Worm (Caenorhabditis elegans): ENCODE data around the gene taf-2.

taf-2 gene

ce11 chrIV:3593513-3593912 is at the start of gene taf-2:
Gene taf-2, minus strand, starts transcription at chrIV:3593613.
- no peak for TF ChIP-seq T22C8.4 (GFP tag; IDR thresholded peaks at IDR 0.05)
- TF ChIP-seq ref-1 (GFP tag; conservative IDR thresholded peaks at IDR 0.05): no peak
- TF ChIP-seq tab-1 (GFP tag; IDR thresholded peaks at IDR 0.05): no peak
- no peak for TF ChIP-seq cog-1 (tag; optimal IDR thresholded peaks at IDR 0.05)

ce11 chrIV:3642189-3642588 is 48.8 kb upstream of the taf-2 start, which contains the start of gene CC8.3:
Gene CC8.3, minus strand, starts transcription at chrIV:3642289.
- TF ChIP-seq flt-1 (GFP tag; IDR thresholded peaks at IDR 0.05): no peak
- TF ChIP-seq ztf-29 (GFP tag; IDR thresholded peaks at IDR 0.05): no peak
- no peak for TF ChIP-seq klf-2 (GFP tag; conservative IDR thresholded peaks at IDR 0.05)
- no peak for TF ChIP-seq cog-1 (tag; optimal IDR thresholded peaks at IDR 0.05)
- no peak for TF ChIP-seq ztf-23 (GFP tag; IDR thresholded peaks at IDR 0.05)
- no peak for TF ChIP-seq med-1 (GFP tag; optimal IDR thresholded peaks at IDR 0.05; ENCODE audit: insufficient read depth)
- no peak for TF ChIP-seq tab-1 (GFP tag; IDR thresholded peaks at IDR 0.05)
- no peak for TF ChIP-seq T22C8.4 (GFP tag; IDR thresholded peaks at IDR 0.05)
- no peak for TF ChIP-seq ref-1 (GFP tag; conservative IDR thresholded peaks at IDR 0.05)

DNA sequence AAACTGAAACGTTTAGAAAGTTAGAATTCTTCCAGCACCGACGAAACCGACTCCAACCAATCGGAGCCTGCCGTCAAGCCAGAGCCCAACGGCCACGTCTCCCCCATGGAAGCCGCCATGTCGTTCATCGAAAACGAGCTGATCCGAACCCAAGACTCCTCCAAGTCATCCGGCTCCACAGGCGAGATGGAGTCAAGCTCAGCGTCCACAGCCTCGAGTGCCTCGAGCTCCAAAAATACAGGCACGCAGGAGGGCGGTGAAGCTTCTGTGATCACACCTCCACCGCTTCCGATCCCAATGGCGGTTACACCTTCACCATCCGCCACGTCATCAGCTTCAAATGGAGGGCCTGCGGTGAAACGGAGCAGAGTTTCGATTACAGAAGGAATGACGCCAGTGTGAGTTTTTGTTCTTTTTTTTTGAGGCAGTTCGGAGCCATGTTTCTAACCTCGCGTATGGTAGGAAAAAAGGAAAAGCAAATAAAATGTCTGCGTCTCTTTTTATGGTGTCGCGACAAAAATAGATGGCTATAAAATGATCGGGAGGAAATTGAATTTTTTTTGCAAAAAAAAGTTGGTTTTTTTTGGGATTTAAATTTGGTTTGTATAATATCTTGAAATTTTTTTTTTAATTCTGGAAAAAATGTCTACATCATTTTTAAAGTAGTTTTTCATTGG is 45.0 kb upstream of the taf-2 start:
- TF ChIP-seq flt-1 (GFP tag; IDR thresholded peaks at IDR 0.05): no peak
- no peak for TF ChIP-seq ztf-29 (GFP tag; IDR thresholded peaks at IDR 0.05)
- TF ChIP-seq tab-1 (GFP tag; IDR thresholded peaks at IDR 0.05): no peak
- no peak for TF ChIP-seq klf-2 (GFP tag; conservative IDR thresholded peaks at IDR 0.05)
- no peak for TF ChIP-seq med-1 (GFP tag; optimal IDR thresholded peaks at IDR 0.05; ENCODE audit: insufficient read depth)
- no peak for TF ChIP-seq ref-1 (GFP tag; conservative IDR thresholded peaks at IDR 0.05)
- TF ChIP-seq ztf-23 (GFP tag; IDR thresholded peaks at IDR 0.05): no peak
- TF ChIP-seq cog-1 (tag; optimal IDR thresholded peaks at IDR 0.05): no peak
- TF ChIP-seq T22C8.4 (GFP tag; IDR thresholded peaks at IDR 0.05): no peak

DNA sequence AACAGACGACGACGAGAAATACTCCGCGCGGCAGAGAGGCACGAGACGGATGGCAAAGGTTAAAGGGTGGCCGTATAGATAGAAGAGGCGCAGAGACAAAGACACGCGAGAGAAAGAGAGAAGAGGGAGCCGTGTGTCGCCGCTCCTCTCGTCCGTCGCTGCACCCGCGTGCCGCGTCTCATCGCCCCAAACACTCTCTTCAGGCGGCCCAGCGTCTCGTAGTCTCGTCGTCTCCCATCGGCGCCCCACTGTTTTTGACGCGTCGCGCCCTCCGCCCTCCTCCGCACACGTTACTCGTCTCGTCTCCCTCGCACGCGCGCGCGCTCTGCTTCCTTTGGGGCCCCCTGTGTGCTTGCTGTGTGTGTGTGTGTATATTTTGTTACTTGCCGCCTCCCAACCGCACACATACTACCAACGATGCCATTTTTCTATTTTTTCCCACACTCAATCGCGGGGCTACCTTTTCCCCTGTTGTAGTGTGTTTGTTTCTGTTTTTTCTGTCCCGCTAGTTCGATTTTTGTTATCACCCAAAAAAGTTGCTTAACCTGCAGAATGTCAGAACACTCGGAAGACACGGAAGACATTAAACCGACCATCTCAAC is 43.2 kb upstream of the taf-2 start, which contains the start of gene madf-9:
TSS of gene madf-9 (plus strand) at position 552 of the 602 bp plus-strand sequence.
- TF ChIP-seq ref-1 (GFP tag; conservative IDR thresholded peaks at IDR 0.05): 0 out of 2 replicates have a peak, but pooled peaks have one; percentile 6
- TF ChIP-seq cog-1 (tag; optimal IDR thresholded peaks at IDR 0.05): peak; percentile 12
- TF ChIP-seq flt-1 (GFP tag; IDR thresholded peaks at IDR 0.05): peak; percentile 18; the same call in 1 of the 2 replicates
- no peak for TF ChIP-seq ztf-23 (GFP tag; IDR thresholded peaks at IDR 0.05)

- TF ChIP-seq cog-1 (tag; optimal IDR thresholded peaks at IDR 0.05) (no peak), ref-1 (GFP tag; conservative IDR thresholded peaks at IDR 0.05) (no peak), klf-2 (GFP tag; conservative IDR thresholded peaks at IDR 0.05) (no peak), flt-1 (GFP tag; IDR thresholded peaks at IDR 0.05) (no peak), ztf-23 (GFP tag; IDR thresholded peaks at IDR 0.05) (no peak), tab-1 (GFP tag; IDR thresholded peaks at IDR 0.05) (no peak), ztf-29 (GFP tag; IDR thresholded peaks at IDR 0.05) (no peak), med-1 (GFP tag; optimal IDR thresholded peaks at IDR 0.05; ENCODE audit: insufficient read depth) (no peak), T22C8.4 (GFP tag; IDR thresholded peaks at IDR 0.05) (no peak)
Observed at ce11 chrIV:3633254-3633653, 39.8 kb upstream of the taf-2 start, which contains the start of gene ZC416.2. Gene ZC416.2, plus strand, starts transcription at chrIV:3633619.

- TF ChIP-seq klf-2 (GFP tag; conservative IDR thresholded peaks at IDR 0.05): no peak
- TF ChIP-seq ztf-23 (GFP tag; IDR thresholded peaks at IDR 0.05): no peak
- TF ChIP-seq ztf-29 (GFP tag; IDR thresholded peaks at IDR 0.05): no peak
- TF ChIP-seq tab-1 (GFP tag; IDR thresholded peaks at IDR 0.05): no peak
- TF ChIP-seq med-1 (GFP tag; optimal IDR thresholded peaks at IDR 0.05; ENCODE audit: insufficient read depth): no peak
- TF ChIP-seq ref-1 (GFP tag; conservative IDR thresholded peaks at IDR 0.05): no peak
- TF ChIP-seq cog-1 (tag; optimal IDR thresholded peaks at IDR 0.05): no peak
- TF ChIP-seq flt-1 (GFP tag; IDR thresholded peaks at IDR 0.05): no peak
- no peak for TF ChIP-seq T22C8.4 (GFP tag; IDR thresholded peaks at IDR 0.05)
Observed at ce11 chrIV:3632475-3632874, 39.1 kb upstream of the taf-2 start.

DNA sequence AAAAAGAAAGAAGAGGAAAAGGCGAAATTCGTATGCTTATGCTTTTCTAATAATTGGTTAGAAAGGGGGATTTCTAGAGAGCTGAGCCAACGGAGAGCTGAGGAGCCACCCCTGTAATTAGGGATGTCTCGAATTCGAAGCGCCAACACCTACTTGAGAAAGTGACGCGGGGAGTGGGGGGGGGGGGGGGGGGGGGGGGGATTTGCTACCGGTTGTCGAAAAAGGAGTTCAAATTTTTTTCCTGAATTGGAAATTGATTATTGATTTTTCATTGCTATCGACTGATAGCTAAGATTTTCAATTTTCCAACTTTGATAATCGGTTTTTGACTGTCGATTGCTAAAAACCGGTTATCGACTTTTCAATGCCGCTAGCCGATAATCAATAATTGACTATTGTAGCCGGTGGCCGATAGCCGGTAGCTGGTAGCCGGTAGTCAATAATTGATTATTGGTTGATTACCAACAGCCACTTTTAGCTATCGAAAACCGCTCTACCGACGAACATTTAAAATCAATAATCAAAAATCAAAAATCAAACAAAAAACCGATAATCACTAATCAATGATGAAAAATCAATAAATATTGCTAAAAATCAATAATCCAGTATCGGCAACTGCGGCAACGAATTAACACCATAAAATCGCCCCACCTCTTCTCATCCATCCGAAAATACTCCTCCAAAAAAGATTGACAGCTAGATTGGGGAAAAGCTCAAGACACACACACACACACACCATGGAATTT is 35.7 kb upstream of the taf-2 start:
- TF ChIP-seq klf-2 (GFP tag; conservative IDR thresholded peaks at IDR 0.05): no peak
- no peak for TF ChIP-seq ref-1 (GFP tag; conservative IDR thresholded peaks at IDR 0.05)
- peak; percentile 46; the same call in 1 of the 2 replicates for TF ChIP-seq T22C8.4 (GFP tag; IDR thresholded peaks at IDR 0.05)
- TF ChIP-seq ztf-29 (GFP tag; IDR thresholded peaks at IDR 0.05): no peak
- no peak for TF ChIP-seq cog-1 (tag; optimal IDR thresholded peaks at IDR 0.05)

- no peak for TF ChIP-seq ztf-23 (GFP tag; IDR thresholded peaks at IDR 0.05)
- TF ChIP-seq flt-1 (GFP tag; IDR thresholded peaks at IDR 0.05): no peak
- no peak for TF ChIP-seq klf-2 (GFP tag; conservative IDR thresholded peaks at IDR 0.05)
- TF ChIP-seq ztf-29 (GFP tag; IDR thresholded peaks at IDR 0.05): no peak
- no peak for TF ChIP-seq T22C8.4 (GFP tag; IDR thresholded peaks at IDR 0.05)
- TF ChIP-seq med-1 (GFP tag; optimal IDR thresholded peaks at IDR 0.05; ENCODE audit: insufficient read depth): no peak
- TF ChIP-seq ref-1 (GFP tag; conservative IDR thresholded peaks at IDR 0.05): no peak
- no peak for TF ChIP-seq tab-1 (GFP tag; IDR thresholded peaks at IDR 0.05)
- TF ChIP-seq cog-1 (tag; optimal IDR thresholded peaks at IDR 0.05): no peak
Observed at ce11 chrIV:3626447-3626846, 33.0 kb upstream of the taf-2 start.

DNA sequence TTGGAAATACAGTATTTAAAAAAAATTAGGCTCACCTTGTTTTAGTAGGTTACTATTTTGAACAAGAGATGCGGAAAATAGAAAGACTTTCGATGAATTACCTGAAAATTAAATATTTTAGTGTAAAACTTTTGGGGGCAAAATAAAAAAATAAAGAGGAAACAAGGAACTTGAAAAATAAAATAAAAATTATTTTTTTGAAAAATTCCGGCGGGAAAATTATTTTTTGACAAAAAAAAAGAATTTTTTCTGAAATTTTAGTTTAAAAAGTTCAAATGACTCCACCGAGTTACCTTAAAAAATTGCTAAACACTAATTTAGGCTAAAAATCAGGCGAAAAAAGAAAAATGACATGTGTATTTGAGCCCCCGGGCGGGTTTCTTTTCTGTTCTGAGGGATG is 31.2 kb upstream of the taf-2 start, which contains the start of the genes cha-1 and unc-17:
TSS of gene cha-1 (minus strand) at position 101 of the 400 bp plus-strand sequence.
TSS of gene unc-17 (minus strand) at position 103 of the 400 bp plus-strand sequence.
- no peak for TF ChIP-seq flt-1 (GFP tag; IDR thresholded peaks at IDR 0.05)
- TF ChIP-seq klf-2 (GFP tag; conservative IDR thresholded peaks at IDR 0.05): no peak
- TF ChIP-seq cog-1 (tag; optimal IDR thresholded peaks at IDR 0.05): no peak
- no peak for TF ChIP-seq tab-1 (GFP tag; IDR thresholded peaks at IDR 0.05)
- TF ChIP-seq T22C8.4 (GFP tag; IDR thresholded peaks at IDR 0.05): no peak
- TF ChIP-seq med-1 (GFP tag; optimal IDR thresholded peaks at IDR 0.05; ENCODE audit: insufficient read depth): no peak
- no peak for TF ChIP-seq ref-1 (GFP tag; conservative IDR thresholded peaks at IDR 0.05)
- no peak for TF ChIP-seq ztf-23 (GFP tag; IDR thresholded peaks at IDR 0.05)
- TF ChIP-seq ztf-29 (GFP tag; IDR thresholded peaks at IDR 0.05): no peak

Measured in whole organism, midembryonic.